Worm (Caenorhabditis elegans) whole organism, L1 larva: ENCODE data around the gene lmtr-3.
A peak's percentile ranks its signal among the peaks of the same experiment; 100 is the strongest.

Experiments
- C16A3.4 ChIP-seq: fragments of 150-350 bp; optimal IDR thresholded peaks from 2 replicates; lab custom pipeline; 2014; ENCODE audit warnings: missing biosample characterization, missing genetic modification characterization
- C34B4.2 ChIP-seq: sonication (generic microtip); optimal IDR thresholded peaks from 2 replicates; lab custom pipeline; 2017; ENCODE audit warnings: mild to moderate bottlenecking, missing genetic modification characterization, missing compliant biosample characterization
- F16B12.6 ChIP-seq: fragments of 150-350 bp; optimal IDR thresholded peaks from 2 replicates; lab custom pipeline; 2014; ENCODE audit warnings: missing biosample characterization, missing genetic modification characterization
- aha-1 ChIP-seq: fragments of 150-350 bp; optimal IDR thresholded peaks from 2 replicates; lab custom pipeline; 2014; ENCODE audit warnings: missing biosample characterization, missing genetic modification characterization
- aly-2 ChIP-seq: fragments of 150-350 bp; optimal IDR thresholded peaks from 2 replicates; lab custom pipeline; 2014; ENCODE audit warnings: missing biosample characterization, missing genetic modification characterization
- ama-1 ChIP-seq: fragments of 150-350 bp; optimal IDR thresholded peaks from 2 replicates; lab custom pipeline; 2014
- blmp-1 ChIP-seq: fragments of 150-350 bp; optimal IDR thresholded peaks from 2 replicates; lab custom pipeline; 2014; ENCODE audit warnings: missing biosample characterization, missing genetic modification characterization
- ceh-82 ChIP-seq, 3 experiments: fragments of 150-350 bp in 1 of 3; sonication (generic microtip) in 2 of 3; optimal IDR thresholded peaks; 2 replicates each; lab custom pipeline; 2014 to 2017; ENCODE audit warnings: missing biosample characterization in 3 of 3, missing genetic modification characterization in 3 of 3
- ceh-88 ChIP-seq: fragments of 200-800 bp; sonication (Bioruptor generic); IDR thresholded peaks from 2 replicates; pipeline ENCODE4 v1.3.6; 2022; ENCODE audit warnings: missing genetic modification characterization, missing compliant biosample characterization
- dpl-1 ChIP-seq, 3 experiments: fragments of 150-350 bp in 2 of 3; sonication (generic microtip) in 1 of 3; optimal IDR thresholded peaks; 2 replicates each; lab custom pipeline; 2014 to 2017; ENCODE audit warnings: missing biosample characterization in 3 of 3, missing genetic modification characterization in 3 of 3, missing genetic modification reagents in 3 of 3
- dsc-1 ChIP-seq: sonication (generic microtip); optimal IDR thresholded peaks from 2 replicates; lab custom pipeline; 2016; ENCODE audit warnings: mild to moderate bottlenecking, missing genetic modification characterization, missing compliant biosample characterization
- efl-1 ChIP-seq, 4 experiments: fragments of 150-350 bp; optimal IDR thresholded peaks in 3 of 4; peaks in 1 of 4; 1 replicate in 1 of 4; 2 replicates in 3 of 4; lab custom pipeline; 2014; ENCODE audit warnings: missing biosample characterization in 2 of 4, missing genetic modification characterization in 2 of 4, missing genetic modification reagents in 2 of 4
- egl-27 ChIP-seq, 2 experiments: fragments of 150-350 bp in 1 of 2; sonication (generic microtip); optimal IDR thresholded peaks; 3 replicates each; lab custom pipeline; 2017 to 2018; ENCODE audit warnings: missing biosample characterization in 2 of 2, missing genetic modification characterization in 2 of 2, missing genetic modification reagents in 2 of 2
- fkh-8 ChIP-seq: sonication (generic microtip); optimal IDR thresholded peaks from 2 replicates; lab custom pipeline; 2016; ENCODE audit warnings: mild to moderate bottlenecking, missing genetic modification characterization, missing compliant biosample characterization
- fos-1 ChIP-seq: fragments of 150-350 bp; optimal IDR thresholded peaks from 2 replicates; lab custom pipeline; 2014; ENCODE audit warnings: missing biosample characterization, missing genetic modification characterization
- irx-1 ChIP-seq: sonication (generic microtip); optimal IDR thresholded peaks from 2 replicates; lab custom pipeline; 2016; ENCODE audit warnings: missing genetic modification characterization, missing compliant biosample characterization
- isw-1 ChIP-seq: fragments of 200-800 bp; sonication (Bioruptor generic); IDR thresholded peaks from 2 replicates; pipeline ENCODE4 v1.3.6; 2022; ENCODE audit warnings: missing genetic modification characterization, missing compliant biosample characterization
- jun-1 ChIP-seq: fragments of 150-350 bp; optimal IDR thresholded peaks from 2 replicates; lab custom pipeline; 2014; ENCODE audit warnings: missing biosample characterization, missing genetic modification reagents, missing genetic modification characterization
- lin-14 ChIP-seq: fragments of 200-800 bp; sonication (Bioruptor generic); optimal IDR thresholded peaks from 2 replicates; lab custom pipeline; 2018; ENCODE audit warnings: mild to moderate bottlenecking, missing genetic modification characterization, moderate library complexity, missing compliant biosample characterization
- lin-15B ChIP-seq: fragments of 150-350 bp; sonication (generic microtip); optimal IDR thresholded peaks from 3 replicates; lab custom pipeline; 2014; ENCODE audit warnings: missing biosample characterization, missing genetic modification characterization
- lin-35 ChIP-seq, 2 experiments: fragments of 150-350 bp; optimal IDR thresholded peaks; 2 replicates each; lab custom pipeline; 2014; ENCODE audit warnings: missing biosample characterization in 2 of 2, missing genetic modification characterization in 2 of 2, missing genetic modification reagents in 2 of 2
- lin-39 ChIP-seq: fragments of 150-350 bp; optimal IDR thresholded peaks from 2 replicates; lab custom pipeline; 2014; ENCODE audit warnings: missing biosample characterization, missing genetic modification reagents, missing genetic modification characterization
- lir-3 ChIP-seq: sonication (generic microtip); optimal IDR thresholded peaks from 2 replicates; lab custom pipeline; 2016; ENCODE audit warnings: mild to moderate bottlenecking, missing genetic modification characterization, moderate library complexity, missing compliant biosample characterization; ENCODE audit not compliant: poor library complexity
- lsy-2 ChIP-seq, 2 experiments: fragments of 150-350 bp; optimal IDR thresholded peaks; 2 replicates each; lab custom pipeline; 2014; ENCODE audit warnings: missing biosample characterization in 2 of 2, missing genetic modification characterization in 2 of 2
- mdl-1 ChIP-seq, 2 experiments: fragments of 150-350 bp; optimal IDR thresholded peaks; 2 replicates each; lab custom pipeline; 2014 to 2017; ENCODE audit warnings: missing biosample characterization in 2 of 2, missing genetic modification characterization in 2 of 2, inconsistent platforms in 1 of 2
- mep-1 ChIP-seq: fragments of 150-350 bp; optimal IDR thresholded peaks from 2 replicates; lab custom pipeline; 2014; ENCODE audit warnings: missing biosample characterization, missing genetic modification characterization
- nhr-19 ChIP-seq: fragments of 200-800 bp; sonication (Bioruptor generic); conservative IDR thresholded peaks from 2 replicates; pipeline ENCODE4 v1.3.6; 2022; ENCODE audit warnings: missing genetic modification characterization, missing compliant biosample characterization
- nhr-20 ChIP-seq: sonication (generic microtip); optimal IDR thresholded peaks from 2 replicates; lab custom pipeline; 2016; ENCODE audit warnings: mild to moderate bottlenecking, missing genetic modification characterization, missing compliant biosample characterization
- nhr-237 ChIP-seq: fragments of 150-350 bp; optimal IDR thresholded peaks from 2 replicates; lab custom pipeline; 2014; ENCODE audit warnings: missing biosample characterization, missing genetic modification characterization
- nhr-28 ChIP-seq: fragments of 150-350 bp; optimal IDR thresholded peaks from 2 replicates; lab custom pipeline; 2014; ENCODE audit warnings: missing biosample characterization, missing genetic modification characterization
- nhr-47 ChIP-seq: sonication (generic microtip); optimal IDR thresholded peaks from 2 replicates; lab custom pipeline; 2016; ENCODE audit warnings: mild to moderate bottlenecking, missing genetic modification characterization, moderate library complexity, missing compliant biosample characterization
- nhr-71 ChIP-seq: sonication (generic microtip); optimal IDR thresholded peaks from 2 replicates; lab custom pipeline; 2016; ENCODE audit warnings: mild to moderate bottlenecking, missing genetic modification characterization, moderate library complexity, missing compliant biosample characterization
- nhr-77 ChIP-seq: fragments of 150-350 bp; optimal IDR thresholded peaks from 2 replicates; lab custom pipeline; 2014; ENCODE audit warnings: missing biosample characterization, missing genetic modification characterization
- nhr-85 ChIP-seq: sonication (generic microtip); peaks from one replicate; lab custom pipeline; 2016; ENCODE audit warnings: missing genetic modification characterization, inconsistent platforms, missing compliant biosample characterization
- nhr-90 ChIP-seq: sonication (generic microtip); optimal IDR thresholded peaks from 2 replicates; lab custom pipeline; 2016; ENCODE audit warnings: mild to moderate bottlenecking, missing genetic modification characterization, missing compliant biosample characterization; ENCODE audit not compliant: poor library complexity
- rnt-1 ChIP-seq: sonication (generic microtip); optimal IDR thresholded peaks from 2 replicates; lab custom pipeline; 2016; ENCODE audit warnings: mild to moderate bottlenecking, missing genetic modification characterization, moderate library complexity, missing compliant biosample characterization
- skn-1 ChIP-seq: fragments of 150-350 bp; optimal IDR thresholded peaks from 2 replicates; lab custom pipeline; 2014; ENCODE audit warnings: missing biosample characterization, missing genetic modification characterization
- snpc-4 ChIP-seq: fragments of 150-350 bp; optimal IDR thresholded peaks from 2 replicates; lab custom pipeline; 2014; ENCODE audit warnings: missing biosample characterization, missing genetic modification characterization
- snu-23 ChIP-seq: sonication (generic microtip); optimal IDR thresholded peaks from 2 replicates; lab custom pipeline; 2016; ENCODE audit warnings: missing genetic modification characterization, missing compliant biosample characterization
- sox-4 ChIP-seq: sonication (generic microtip); optimal IDR thresholded peaks from 2 replicates; lab custom pipeline; 2016; ENCODE audit warnings: missing genetic modification characterization, missing compliant biosample characterization
- sptf-1 ChIP-seq: fragments of 150-350 bp; optimal IDR thresholded peaks from 2 replicates; lab custom pipeline; 2014; ENCODE audit warnings: missing biosample characterization, missing genetic modification characterization
- swsn-7 ChIP-seq: sonication (generic microtip); optimal IDR thresholded peaks from 2 replicates; lab custom pipeline; 2016; ENCODE audit warnings: missing genetic modification characterization, missing compliant biosample characterization
- tbx-2 ChIP-seq: sonication (generic microtip); optimal IDR thresholded peaks from 2 replicates; lab custom pipeline; 2016; ENCODE audit warnings: missing genetic modification characterization, missing compliant biosample characterization
- tlp-1 ChIP-seq: fragments of 150-350 bp; optimal IDR thresholded peaks from 2 replicates; lab custom pipeline; 2014; ENCODE audit warnings: missing biosample characterization, missing genetic modification characterization
- unc-130 ChIP-seq: fragments of 150-350 bp; optimal IDR thresholded peaks from 2 replicates; lab custom pipeline; 2017; ENCODE audit warnings: missing biosample characterization, missing genetic modification characterization, inconsistent platforms
- unc-30 ChIP-seq: sonication (generic microtip); optimal IDR thresholded peaks from 2 replicates; lab custom pipeline; 2017; ENCODE audit warnings: missing biosample characterization, missing genetic modification characterization
- zip-4 ChIP-seq: fragments of 200-800 bp; sonication (Bioruptor generic); optimal IDR thresholded peaks from 2 replicates; lab custom pipeline; 2018; ENCODE audit warnings: mild to moderate bottlenecking, missing genetic modification characterization, moderate library complexity, missing compliant biosample characterization
- ztf-4 ChIP-seq: fragments of 150-350 bp; optimal IDR thresholded peaks from 2 replicates; lab custom pipeline; 2014; ENCODE audit warnings: missing biosample characterization, missing genetic modification characterization

The lmtr-3 gene

DNA sequence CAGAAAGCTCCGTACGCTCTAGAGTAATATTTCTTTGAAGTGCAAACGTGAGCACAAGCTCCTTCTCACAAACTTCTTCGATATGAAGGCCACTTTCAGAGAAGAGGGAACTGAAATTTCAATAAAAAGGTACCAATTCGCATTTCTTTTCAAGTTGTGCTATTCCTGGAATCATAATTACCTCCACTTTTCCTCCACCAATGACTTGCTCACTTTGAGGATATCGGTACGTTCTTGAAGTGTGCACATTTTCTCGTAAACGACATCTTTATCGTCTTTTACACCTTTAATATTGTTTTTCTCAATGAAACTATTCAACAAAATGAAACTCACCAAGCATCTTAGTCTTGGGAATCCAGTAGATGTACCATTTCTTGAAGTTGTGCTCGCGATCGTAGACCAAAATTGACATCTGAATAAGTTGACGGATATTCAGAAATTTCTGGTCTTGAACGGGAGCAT, 4.7 kb upstream of the lmtr-3 start, which contains the start of gene scb-1:
scb-1 (minus strand) TSS at position 412 of the 462 bp plus-strand sequence.
- TF ChIP-seq ceh-88 (GFP tag; lab: Robert Waterston, UW) (no peak), nhr-85 (tag; lab: Kevin White, UChicago) (peak; percentile 32), efl-1 (optimal IDR thresholded peaks at IDR 0.05; lab: Kevin White, UChicago) (no peak), efl-1 (GFP tag; optimal IDR thresholded peaks at IDR 0.05 in 1 of 2; lab: Kevin White, UChicago) (peak in 1 of 2 experiments; percentile 28), jun-1 (tag; lab: Kevin White, UChicago) (no peak), ama-1 (lab: Kevin White, UChicago) (peak; percentile 87), nhr-71 (tag; lab: Kevin White, UChicago) (peak; percentile 20), nhr-90 (tag; lab: Kevin White, UChicago) (peak; percentile 9)

DNA sequence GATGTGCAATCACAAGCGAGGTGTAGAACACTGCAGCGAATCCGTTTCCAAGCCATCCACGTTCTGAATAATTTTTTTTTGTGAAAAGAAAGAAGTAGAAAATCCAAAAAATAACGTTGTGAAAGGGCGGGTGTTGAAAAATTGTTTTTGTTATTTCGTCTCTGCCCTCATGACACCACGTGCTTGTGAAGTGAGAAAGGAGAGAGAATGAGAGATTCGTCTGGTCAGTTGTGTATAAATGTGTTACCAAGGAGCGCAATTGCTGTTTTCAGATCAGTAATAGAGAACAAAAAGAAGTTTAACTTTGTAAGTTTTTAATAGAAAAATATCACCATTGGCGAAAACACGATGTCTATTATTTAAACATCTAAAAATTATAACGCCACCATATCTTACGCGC, 2.7 kb upstream of the lmtr-3 start:
- TF ChIP-seq C16A3.4 (tag; lab: Kevin White, UChicago) (peak; percentile 58), lin-14 (GFP tag; lab: Kevin White, UChicago) (peak; percentile 83), lsy-2 (tag; optimal IDR thresholded peaks at IDR 0.05; lab: Kevin White, UChicago) (peak; percentile 44 to 65), snpc-4 (tag; lab: Kevin White, UChicago) (no peak), nhr-237 (no peak), ceh-82 (tag; optimal IDR thresholded peaks at IDR 0.05; lab: Kevin White, UChicago) (peak in 1 of 3 experiments; percentile 24), dsc-1 (no peak), swsn-7 (tag; lab: Kevin White, UChicago) (peak; percentile 24), efl-1 (optimal IDR thresholded peaks at IDR 0.05; lab: Kevin White, UChicago) (peak; percentile 41 to 43), efl-1 (GFP tag; optimal IDR thresholded peaks at IDR 0.05 in 1 of 2; lab: Kevin White, UChicago) (peak in 1 of 2 experiments; percentile 36), mep-1 (tag; lab: Kevin White, UChicago) (peak; percentile 56), nhr-71 (tag; lab: Kevin White, UChicago) (peak; percentile 67), aly-2 (tag; lab: Kevin White, UChicago) (no peak), blmp-1 (tag; lab: Kevin White, UChicago) (peak; percentile 56), lin-39 (tag; lab: Kevin White, UChicago) (no peak), nhr-20 (tag; lab: Kevin White, UChicago) (peak; percentile 49), snu-23 (GFP tag; lab: Kevin White, UChicago) (peak; percentile 74), aha-1 (tag; lab: Kevin White, UChicago) (no peak), lir-3 (tag; lab: Kevin White, UChicago) (peak; percentile 38), skn-1 (tag; lab: Kevin White, UChicago) (peak; percentile 57), F16B12.6 (tag; lab: Kevin White, UChicago) (no peak), fkh-8 (tag; lab: Kevin White, UChicago) (peak; percentile 31), unc-130 (tag; lab: Kevin White, UChicago) (peak; percentile 48), ama-1 (lab: Kevin White, UChicago) (no peak), sox-4 (tag; lab: Kevin White, UChicago) (no peak), dpl-1 (GFP tag; optimal IDR thresholded peaks at IDR 0.05; lab: Kevin White, UChicago) (peak in 2 of 3 experiments; percentile 30 to 63), lin-35 (GFP tag; optimal IDR thresholded peaks at IDR 0.05; lab: Kevin White, UChicago) (peak; percentile 32 to 66), rnt-1 (peak; percentile 25), lin-15B (tag; lab: Kevin White, UChicago) (peak; percentile 4), mdl-1 (tag; optimal IDR thresholded peaks at IDR 0.05; lab: Kevin White, UChicago) (peak in 1 of 2 experiments; percentile 84), nhr-19 (GFP tag; lab: Robert Waterston, UW) (peak; percentile 23; the same call in 1 of the 2 replicates)

ce11 chrV:11122466-11122865, 1.5 kb upstream of the lmtr-3 start, which contains the start of gene mboa-2:
mboa-2 (minus strand) TSS chrV:11122493.
- TF ChIP-seq fos-1 (no peak), tbx-2 (no peak), rnt-1 (peak; percentile 7), unc-30 (tag; lab: Kevin White, UChicago) (no peak), isw-1 (GFP tag; lab: Robert Waterston, UW) (no peak), nhr-47 (peak; percentile 16), sox-4 (tag; lab: Kevin White, UChicago) (no peak), irx-1 (no peak), snu-23 (GFP tag; lab: Kevin White, UChicago) (peak; percentile 16), zip-4 (no peak), nhr-77 (tag; lab: Kevin White, UChicago) (no peak), tlp-1 (tag; lab: Kevin White, UChicago) (no peak), aha-1 (tag; lab: Kevin White, UChicago) (no peak), egl-27 (tag; optimal IDR thresholded peaks at IDR 0.05; lab: Kevin White, UChicago) (no peak), sptf-1 (tag; lab: Kevin White, UChicago) (no peak), ceh-88 (GFP tag; lab: Robert Waterston, UW) (peak; percentile 21; the same call in 1 of the 2 replicates), C34B4.2 (tag; lab: Kevin White, UChicago) (no peak), nhr-90 (tag; lab: Kevin White, UChicago) (peak; percentile 64), ztf-4 (tag; lab: Kevin White, UChicago) (peak; percentile 2), nhr-237 (no peak), nhr-28 (no peak)
